Worm (Caenorhabditis elegans) whole organism, L3 larva: ENCODE results near the gene T14G12.12.

Source experiments
- R02D3.7 ChIP-seq: fragments of 150-350 bp; optimal IDR thresholded peaks from 2 replicates; lab custom pipeline; 2014; ENCODE audit warnings: missing biosample characterization, missing genetic modification characterization
- aly-2 ChIP-seq: fragments of 150-350 bp; optimal IDR thresholded peaks from 2 replicates; lab custom pipeline; 2014; ENCODE audit warnings: missing biosample characterization, missing genetic modification characterization
- ama-1 ChIP-seq: fragments of 150-350 bp; optimal IDR thresholded peaks from 2 replicates; lab custom pipeline; 2018
- ceh-16 ChIP-seq: sonication (generic microtip); optimal IDR thresholded peaks from 2 replicates; lab custom pipeline; 2017; ENCODE audit warnings: missing biosample characterization, missing genetic modification characterization
- ceh-82 ChIP-seq: fragments of 150-350 bp; optimal IDR thresholded peaks from 2 replicates; lab custom pipeline; 2014; ENCODE audit warnings: missing biosample characterization, missing genetic modification characterization
- ceh-9 ChIP-seq: sonication (generic microtip); optimal IDR thresholded peaks from 2 replicates; lab custom pipeline; 2018; ENCODE audit warnings: missing biosample characterization, missing genetic modification characterization
- daf-12 ChIP-seq: fragments of 150-350 bp; optimal IDR thresholded peaks from 2 replicates; lab custom pipeline; 2014; ENCODE audit warnings: missing biosample characterization, missing genetic modification reagents, missing genetic modification characterization
- egl-27 ChIP-seq: sonication (generic microtip); optimal IDR thresholded peaks from 4 replicates; lab custom pipeline; 2017; ENCODE audit warnings: missing biosample characterization, missing genetic modification reagents, missing genetic modification characterization
- egl-5 ChIP-seq: fragments of 150-350 bp; optimal IDR thresholded peaks from 2 replicates; lab custom pipeline; 2017; ENCODE audit warnings: missing biosample characterization, missing genetic modification reagents, missing genetic modification characterization, inconsistent platforms
- elt-1 ChIP-seq: fragments of 150-350 bp; optimal IDR thresholded peaks from 2 replicates; lab custom pipeline; 2014; ENCODE audit warnings: missing biosample characterization, missing genetic modification characterization
- elt-2 ChIP-seq: sonication (generic microtip); optimal IDR thresholded peaks from 2 replicates; lab custom pipeline; 2016; ENCODE audit warnings: missing genetic modification reagents, mild to moderate bottlenecking, missing genetic modification characterization, missing compliant biosample characterization
- elt-3 ChIP-seq, 3 experiments: fragments of 150-350 bp in 1 of 3; sonication (generic microtip) in 2 of 3; optimal IDR thresholded peaks; 2 replicates in 2 of 3; 4 replicates in 1 of 3; lab custom pipeline; 2014 to 2017; ENCODE audit warnings: missing biosample characterization in 3 of 3, missing genetic modification characterization in 3 of 3
- eor-1 ChIP-seq, 2 experiments: fragments of 150-350 bp; optimal IDR thresholded peaks; 2 replicates each; lab custom pipeline; 2014 to 2018; ENCODE audit warnings: missing biosample characterization in 2 of 2, missing genetic modification characterization in 2 of 2
- fkh-10 ChIP-seq: sonication (generic microtip); optimal IDR thresholded peaks from 2 replicates; lab custom pipeline; 2017; ENCODE audit warnings: missing biosample characterization, missing genetic modification reagents, missing genetic modification characterization
- fkh-2 ChIP-seq: fragments of 150-350 bp; optimal IDR thresholded peaks from 2 replicates; lab custom pipeline; 2014; ENCODE audit warnings: missing biosample characterization, missing genetic modification reagents, missing genetic modification characterization
- fos-1 ChIP-seq: fragments of 150-350 bp; optimal IDR thresholded peaks from 2 replicates; lab custom pipeline; 2014; ENCODE audit warnings: missing biosample characterization, missing genetic modification characterization
- hmg-11 ChIP-seq: sonication (generic microtip); optimal IDR thresholded peaks from 2 replicates; lab custom pipeline; 2016; ENCODE audit warnings: missing genetic modification characterization, missing compliant biosample characterization
- jun-1 ChIP-seq: fragments of 150-350 bp; optimal IDR thresholded peaks from 2 replicates; lab custom pipeline; 2014; ENCODE audit warnings: missing biosample characterization, missing genetic modification reagents, missing genetic modification characterization
- lin-15B ChIP-seq: fragments of 150-350 bp; optimal IDR thresholded peaks from 2 replicates; lab custom pipeline; 2014; ENCODE audit warnings: missing biosample characterization, missing genetic modification characterization
- lin-39 ChIP-seq: fragments of 150-350 bp; optimal IDR thresholded peaks from 2 replicates; lab custom pipeline; 2018; ENCODE audit warnings: missing biosample characterization, missing genetic modification reagents, missing genetic modification characterization
- lsy-12 ChIP-seq: sonication (generic microtip); optimal IDR thresholded peaks from 2 replicates; lab custom pipeline; 2016; ENCODE audit warnings: mild to moderate bottlenecking, missing genetic modification characterization, missing compliant biosample characterization
- mdl-1 ChIP-seq: fragments of 150-350 bp; optimal IDR thresholded peaks from 2 replicates; lab custom pipeline; 2014; ENCODE audit warnings: missing biosample characterization, missing genetic modification characterization
- mml-1 ChIP-seq: fragments of 150-350 bp; sonication (generic microtip); optimal IDR thresholded peaks from 3 replicates; lab custom pipeline; 2014; ENCODE audit warnings: missing biosample characterization, missing genetic modification characterization
- nfya-1 ChIP-seq: sonication (generic microtip); optimal IDR thresholded peaks from 2 replicates; lab custom pipeline; 2017; ENCODE audit warnings: missing genetic modification characterization, mild to moderate bottlenecking, missing compliant biosample characterization, antibody characterized with exemption, moderate library complexity; ENCODE audit not compliant: insufficient read depth
- nhr-11 ChIP-seq: fragments of 150-350 bp; optimal IDR thresholded peaks from 2 replicates; lab custom pipeline; 2014; ENCODE audit warnings: missing biosample characterization, missing genetic modification characterization
- nhr-12 ChIP-seq: fragments of 150-350 bp; optimal IDR thresholded peaks from 2 replicates; lab custom pipeline; 2014; ENCODE audit warnings: missing biosample characterization, missing genetic modification characterization
- nhr-23 ChIP-seq: fragments of 150-350 bp; optimal IDR thresholded peaks from 2 replicates; lab custom pipeline; 2014; ENCODE audit warnings: missing biosample characterization, missing genetic modification reagents, missing genetic modification characterization
- nhr-237 ChIP-seq: fragments of 150-350 bp; optimal IDR thresholded peaks from 2 replicates; lab custom pipeline; 2014; ENCODE audit warnings: missing biosample characterization, missing genetic modification characterization
- nhr-25 ChIP-seq: sonication (generic microtip); optimal IDR thresholded peaks from 2 replicates; lab custom pipeline; 2017; ENCODE audit warnings: missing biosample characterization, missing genetic modification characterization
- nhr-43 ChIP-seq: sonication (generic microtip); optimal IDR thresholded peaks from 2 replicates; lab custom pipeline; 2016; ENCODE audit warnings: mild to moderate bottlenecking, missing genetic modification characterization, missing compliant biosample characterization; ENCODE audit not compliant: poor library complexity, severe bottlenecking
- nhr-67 ChIP-seq: fragments of 150-350 bp; optimal IDR thresholded peaks from 2 replicates; lab custom pipeline; 2014; ENCODE audit warnings: missing biosample characterization, missing genetic modification characterization
- nhr-76 ChIP-seq: fragments of 150-350 bp; sonication (generic microtip); optimal IDR thresholded peaks from 5 replicates; lab custom pipeline; 2014; ENCODE audit warnings: missing biosample characterization, missing genetic modification characterization
- nhr-77 ChIP-seq: fragments of 150-350 bp; optimal IDR thresholded peaks from 2 replicates; lab custom pipeline; 2014; ENCODE audit warnings: missing biosample characterization, missing genetic modification characterization
- pha-4 ChIP-seq: fragments of 150-350 bp; optimal IDR thresholded peaks from 2 replicates; lab custom pipeline; 2014; ENCODE audit warnings: missing biosample characterization, missing genetic modification reagents, missing genetic modification characterization
- pqm-1 ChIP-seq: fragments of 150-350 bp; optimal IDR thresholded peaks from 2 replicates; lab custom pipeline; 2017; ENCODE audit warnings: missing biosample characterization, missing genetic modification characterization, inconsistent platforms
- skn-1 ChIP-seq: fragments of 150-350 bp; optimal IDR thresholded peaks from 2 replicates; lab custom pipeline; 2014; ENCODE audit warnings: missing biosample characterization, missing genetic modification characterization
- snpc-4 ChIP-seq: fragments of 150-350 bp; optimal IDR thresholded peaks from 2 replicates; lab custom pipeline; 2014; ENCODE audit warnings: missing biosample characterization, missing genetic modification characterization
- tbx-2 ChIP-seq: sonication (generic microtip); optimal IDR thresholded peaks from 2 replicates; lab custom pipeline; 2016; ENCODE audit warnings: mild to moderate bottlenecking, missing genetic modification characterization, missing compliant biosample characterization
- unc-39 ChIP-seq: sonication (generic microtip); optimal IDR thresholded peaks from 4 replicates; lab custom pipeline; 2017; ENCODE audit warnings: missing biosample characterization, missing genetic modification characterization
- unc-62 ChIP-seq: fragments of 150-350 bp; sonication (generic microtip); optimal IDR thresholded peaks from 4 replicates; lab custom pipeline; 2014; ENCODE audit warnings: missing biosample characterization, missing genetic modification reagents, missing genetic modification characterization
- zag-1 ChIP-seq: fragments of 150-350 bp; optimal IDR thresholded peaks from 2 replicates; lab custom pipeline; 2014; ENCODE audit warnings: missing biosample characterization, missing genetic modification characterization
- ztf-11 ChIP-seq: fragments of 150-350 bp; optimal IDR thresholded peaks from 2 replicates; lab custom pipeline; 2014; ENCODE audit warnings: missing biosample characterization, missing genetic modification characterization
- ztf-4 ChIP-seq: fragments of 150-350 bp; optimal IDR thresholded peaks from 2 replicates; lab custom pipeline; 2014; ENCODE audit warnings: missing biosample characterization, missing genetic modification characterization

T14G12.12 gene

ce11 chrX:3758399-3758798 lies at the start of gene T14G12.12:
TSS of gene T14G12.12 (minus strand) at chrX:3758499.
- no peak for TF ChIP-seq egl-27 (tag; lab: Kevin White, UChicago)
- TF ChIP-seq fkh-10 (GFP tag; lab: Kevin White, UChicago): no peak
- TF ChIP-seq nhr-237 (tag; lab: Kevin White, UChicago): no peak

ce11 chrX:3807166-3807565 lies 48.9 kb upstream of the T14G12.12 start, which contains the start of gene F35A5.1:
TSS of gene F35A5.1 (plus strand) at chrX:3807466.
- no peak for TF ChIP-seq jun-1 (tag; lab: Kevin White, UChicago)
- TF ChIP-seq ztf-11 (tag; lab: Kevin White, UChicago): no peak
- no peak for TF ChIP-seq skn-1 (tag; lab: Kevin White, UChicago)
- no peak for TF ChIP-seq unc-62
- TF ChIP-seq ceh-16 (tag; lab: Kevin White, UChicago): no peak
- TF ChIP-seq pqm-1: no peak
- no peak for TF ChIP-seq egl-5 (tag; lab: Kevin White, UChicago)
- no peak for TF ChIP-seq zag-1 (tag; lab: Kevin White, UChicago)
- no peak for TF ChIP-seq nhr-25
- TF ChIP-seq fkh-2 (tag; lab: Kevin White, UChicago): no peak
- no peak for TF ChIP-seq lin-15B (tag; lab: Kevin White, UChicago)
- no peak for TF ChIP-seq hmg-11
- no peak for TF ChIP-seq ztf-4 (tag; lab: Kevin White, UChicago)
- no peak for TF ChIP-seq nhr-11 (tag; lab: Kevin White, UChicago)

ce11 chrX:3804837-3805236 lies 46.5 kb upstream of the T14G12.12 start, which contains the start of gene F35A5.2:
TSS of gene F35A5.2 (plus strand) at chrX:3805137.
- TF ChIP-seq ama-1 (no peak), hmg-11 (no peak), nhr-76 (no peak), snpc-4 (no peak), fos-1 (tag; lab: Kevin White, UChicago) (no peak), mml-1 (tag; lab: Kevin White, UChicago) (no peak), lsy-12 (no peak), nhr-237 (tag; lab: Kevin White, UChicago) (no peak), elt-3 (tag; optimal IDR thresholded peaks at IDR 0.05; lab: Kevin White, UChicago) (no peak), nhr-67 (tag; lab: Kevin White, UChicago) (no peak), nhr-23 (tag; lab: Kevin White, UChicago) (no peak), nhr-77 (tag; lab: Kevin White, UChicago) (no peak), fkh-10 (GFP tag; lab: Kevin White, UChicago) (no peak), zag-1 (tag; lab: Kevin White, UChicago) (no peak), eor-1 (tag; optimal IDR thresholded peaks at IDR 0.05; lab: Kevin White, UChicago) (no peak), jun-1 (tag; lab: Kevin White, UChicago) (no peak), fkh-2 (tag; lab: Kevin White, UChicago) (no peak), unc-39 (tag; lab: Kevin White, UChicago) (no peak), skn-1 (tag; lab: Kevin White, UChicago) (no peak), pqm-1 (no peak)
- TF ChIP-seq, all 47 proteins: peak for 0

- TF ChIP-seq nhr-43 (tag; lab: Kevin White, UChicago) (no peak), mdl-1 (tag; lab: Kevin White, UChicago) (no peak), elt-1 (no peak), lin-39 (tag; lab: Kevin White, UChicago) (peak; percentile 37), unc-39 (tag; lab: Kevin White, UChicago) (no peak), ceh-82 (tag; lab: Kevin White, UChicago) (peak; percentile 61), pqm-1 (peak; percentile 13), aly-2 (tag; lab: Kevin White, UChicago) (no peak), nfya-1 (tag; lab: Kevin White, UChicago) (peak; percentile 75), nhr-67 (tag; lab: Kevin White, UChicago) (no peak), ztf-4 (tag; lab: Kevin White, UChicago) (no peak), snpc-4 (peak; percentile 55), fkh-2 (tag; lab: Kevin White, UChicago) (no peak), nhr-77 (tag; lab: Kevin White, UChicago) (no peak), nhr-11 (tag; lab: Kevin White, UChicago) (no peak), R02D3.7 (no peak), ceh-9 (no peak), egl-5 (tag; lab: Kevin White, UChicago) (no peak), lsy-12 (peak; percentile 43), jun-1 (tag; lab: Kevin White, UChicago) (no peak), nhr-23 (tag; lab: Kevin White, UChicago) (peak; percentile 79), egl-27 (tag; lab: Kevin White, UChicago) (no peak), ztf-11 (tag; lab: Kevin White, UChicago) (no peak), pha-4 (peak; percentile 94), nhr-25 (peak; percentile 64), lin-15B (tag; lab: Kevin White, UChicago) (peak; percentile 48), tbx-2 (tag; lab: Kevin White, UChicago) (peak; percentile 64), nhr-237 (tag; lab: Kevin White, UChicago) (no peak), eor-1 (tag; optimal IDR thresholded peaks at IDR 0.05; lab: Kevin White, UChicago) (no peak), daf-12 (no peak), nhr-12 (tag; lab: Kevin White, UChicago) (no peak), fos-1 (tag; lab: Kevin White, UChicago) (no peak), mml-1 (tag; lab: Kevin White, UChicago) (no peak), fkh-10 (GFP tag; lab: Kevin White, UChicago) (no peak), skn-1 (tag; lab: Kevin White, UChicago) (peak; percentile 11), hmg-11 (no peak), ceh-16 (tag; lab: Kevin White, UChicago) (no peak), elt-2 (tag; lab: Kevin White, UChicago) (peak; percentile 58)
Observed at ce11 chrX:3803314-3803713, 45.0 kb upstream of the T14G12.12 start, which contains the start of gene F35A5.8. TSS of gene F35A5.8 (minus strand) at chrX:3803464.
